Worm (Caenorhabditis elegans): ENCODE results near the gene mtm-6.

mtm-6 gene

ce11 chrIII:13307107-13307506 lies 39.8 kb upstream of the mtm-6 start, which contains the start of the genes klp-19 and slc-36.1 (continued):
- TF ChIP-seq rnt-1 (tag; optimal IDR thresholded peaks at IDR 0.05) (no peak), nhr-90 (tag; optimal IDR thresholded peaks at IDR 0.05; ENCODE audit: poor library complexity) (peak; percentile 13), sptf-1 (tag; optimal IDR thresholded peaks at IDR 0.05) (no peak), pqm-1 (tag; optimal IDR thresholded peaks at IDR 0.05) (no peak), F16B12.6 (tag; optimal IDR thresholded peaks at IDR 0.05) (peak; percentile 91), isw-1 (GFP tag; IDR thresholded peaks at IDR 0.05) (peak; percentile 29), lin-39 (tag; optimal IDR thresholded peaks at IDR 0.05) (no peak), egl-27 (tag; optimal IDR thresholded peaks at IDR 0.05) (no peak), C04F5.9 (tag; optimal IDR thresholded peaks at IDR 0.05) (peak; percentile 30), lin-35 (GFP tag; optimal IDR thresholded peaks at IDR 0.05) (peak; percentile 86 to 87), xbp-1 (tag; optimal IDR thresholded peaks at IDR 0.05) (peak; percentile 34), egl-13 (tag; optimal IDR thresholded peaks at IDR 0.05) (no peak), fkh-10 (GFP tag; optimal IDR thresholded peaks at IDR 0.05) (no peak), ceh-8 (GFP tag; optimal IDR thresholded peaks at IDR 0.05) (no peak), aha-1 (tag; optimal IDR thresholded peaks at IDR 0.05) (no peak), unc-98 (GFP tag; IDR thresholded peaks at IDR 0.05) (no peak), ceh-82 (tag; optimal IDR thresholded peaks at IDR 0.05) (peak in 2 of 3 experiments; percentile 27 to 47), ama-1 (optimal IDR thresholded peaks at IDR 0.05) (no peak), nhr-47 (tag; optimal IDR thresholded peaks at IDR 0.05) (peak; percentile 60), Y116A8C.19 (tag; optimal IDR thresholded peaks at IDR 0.05; ENCODE audit: borderline replicate concordance) (no peak), mab-9 (GFP tag; IDR thresholded peaks at IDR 0.05) (no peak; the same call in 1 of the 2 replicates), nhr-77 (tag; optimal IDR thresholded peaks at IDR 0.05) (no peak), lsy-2 (tag; optimal IDR thresholded peaks at IDR 0.05) (peak; percentile 62 to 68), pax-3 (tag; optimal IDR thresholded peaks at IDR 0.05) (no peak), fkh-8 (tag; optimal IDR thresholded peaks at IDR 0.05) (peak; percentile 27), elt-2 (tag; optimal IDR thresholded peaks at IDR 0.05) (no peak), tbx-2 (tag; optimal IDR thresholded peaks at IDR 0.05) (peak; percentile 35), blmp-1 (tag; optimal IDR thresholded peaks at IDR 0.05) (no peak), unc-62 (GFP tag; optimal IDR thresholded peaks at IDR 0.05) (no peak), dsc-1 (tag; optimal IDR thresholded peaks at IDR 0.05) (peak; percentile 42), hlh-17 (GFP tag; optimal IDR thresholded peaks at IDR 0.05; ENCODE audit: borderline replicate concordance) (no peak)

DNA sequence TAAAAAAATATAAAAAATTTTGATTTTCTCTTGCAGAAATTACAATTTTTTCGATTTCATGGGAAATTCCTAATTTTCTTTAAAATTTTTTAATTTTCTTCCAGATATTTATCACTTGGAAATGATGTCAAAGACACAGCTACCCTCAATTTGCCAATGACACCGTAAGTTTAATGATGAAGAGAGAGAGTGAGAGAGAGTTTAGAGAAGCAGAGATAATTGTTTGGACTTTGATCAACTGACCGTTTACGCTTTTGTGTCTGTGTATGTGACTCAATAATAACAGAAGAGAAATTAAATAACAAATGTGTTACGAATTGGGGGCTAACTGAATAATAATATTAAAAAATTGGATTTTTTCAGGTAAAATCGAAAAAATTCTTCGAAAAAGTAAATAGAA lies 36.3 kb upstream of the mtm-6 start:
- TF ChIP-seq mep-1 (tag; optimal IDR thresholded peaks at IDR 0.05) (peak; percentile 31), elt-3 (tag; optimal IDR thresholded peaks at IDR 0.05) (no peak), efl-3 (GFP tag; optimal IDR thresholded peaks at IDR 0.05) (no peak), nhr-84 (tag; optimal IDR thresholded peaks at IDR 0.05) (no peak), snpc-4 (tag; optimal IDR thresholded peaks at IDR 0.05) (peak; percentile 1), nhr-20 (tag; optimal IDR thresholded peaks at IDR 0.05) (peak; percentile 13), snu-23 (GFP tag; optimal IDR thresholded peaks at IDR 0.05) (peak; percentile 57), nhr-19 (GFP tag; conservative IDR thresholded peaks at IDR 0.05) (0 out of 2 replicates have a peak, but pooled peaks have one; percentile 2), lin-35 (GFP tag; optimal IDR thresholded peaks at IDR 0.05) (peak; percentile 33 to 54), nhr-71 (tag; optimal IDR thresholded peaks at IDR 0.05) (peak; percentile 35), zip-4 (GFP tag; optimal IDR thresholded peaks at IDR 0.05) (no peak), dpl-1 (GFP tag; optimal IDR thresholded peaks at IDR 0.05) (peak; percentile 12 to 40 (median 27)), lsy-2 (tag; optimal IDR thresholded peaks at IDR 0.05) (peak in 1 of 2 experiments; percentile 23), irx-1 (tag; optimal IDR thresholded peaks at IDR 0.05) (no peak), lin-13 (GFP tag; optimal IDR thresholded peaks at IDR 0.05) (no peak), efl-1 (optimal IDR thresholded peaks at IDR 0.05) (peak in 1 of 2 experiments; percentile 11), efl-1 (GFP tag; optimal IDR thresholded peaks at IDR 0.05 in 1 of 2) (peak; percentile 45 to 95), jun-1 (tag; optimal IDR thresholded peaks at IDR 0.05) (peak; percentile 8)
